Worm (Caenorhabditis elegans): ENCODE results near the gene ttr-57.

Gene ttr-57

DNA sequence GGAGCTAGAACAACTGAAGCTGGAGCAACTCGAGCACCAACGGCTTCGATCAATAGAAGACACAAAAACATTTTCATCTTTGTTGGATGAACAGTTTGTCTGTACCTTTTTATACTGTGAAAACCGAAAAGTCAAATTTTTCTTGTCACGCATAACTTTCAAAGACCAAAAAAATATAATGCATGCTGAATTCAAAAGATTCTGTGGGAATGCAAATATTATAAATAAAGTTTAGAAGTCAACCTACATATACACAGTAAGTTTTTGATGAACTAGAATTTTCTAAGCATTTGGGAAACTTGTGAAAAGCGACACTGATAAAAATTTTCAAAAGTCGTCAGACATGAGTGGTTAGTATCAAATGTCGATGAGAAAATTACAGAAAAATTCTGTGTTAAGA lies 28.7 kb downstream of the ttr-57 start, which contains the start of gene F46B3.15:
F46B3.15 (minus strand) TSS at position 101 of the 400 bp plus-strand sequence.
- TF ChIP-seq odd-2 (tag; optimal IDR thresholded peaks at IDR 0.05) (no peak), tbx-2 (tag; optimal IDR thresholded peaks at IDR 0.05) (no peak), madf-2 (tag; optimal IDR thresholded peaks at IDR 0.05) (no peak), nfya-1 (tag; optimal IDR thresholded peaks at IDR 0.05) (no peak), nhr-232 (tag; optimal IDR thresholded peaks at IDR 0.05) (no peak), ceh-14 (tag; optimal IDR thresholded peaks at IDR 0.05) (no peak), ceh-30 (tag; optimal IDR thresholded peaks at IDR 0.05) (no peak), zip-5 (tag; optimal IDR thresholded peaks at IDR 0.05) (no peak), hlh-8 (tag; optimal IDR thresholded peaks at IDR 0.05) (no peak), ceh-6 (GFP tag; optimal IDR thresholded peaks at IDR 0.05) (no peak), dmd-4 (tag; optimal IDR thresholded peaks at IDR 0.05; ENCODE audit: borderline replicate concordance) (no peak), ceh-19 (GFP tag; optimal IDR thresholded peaks at IDR 0.05) (no peak), dve-1 (tag; optimal IDR thresholded peaks at IDR 0.05) (no peak), sox-2 (GFP tag; IDR thresholded peaks at IDR 0.05) (no peak), ref-2 (tag; optimal IDR thresholded peaks at IDR 0.05) (no peak), pat-9 (tag; optimal IDR thresholded peaks at IDR 0.05) (no peak), pag-3 (tag; optimal IDR thresholded peaks at IDR 0.05; ENCODE audit: borderline replicate concordance) (no peak), K09A11.1 (tag; optimal IDR thresholded peaks at IDR 0.05; ENCODE audit: insufficient read depth) (no peak), gmeb-2 (tag; optimal IDR thresholded peaks at IDR 0.05) (no peak)

DNA sequence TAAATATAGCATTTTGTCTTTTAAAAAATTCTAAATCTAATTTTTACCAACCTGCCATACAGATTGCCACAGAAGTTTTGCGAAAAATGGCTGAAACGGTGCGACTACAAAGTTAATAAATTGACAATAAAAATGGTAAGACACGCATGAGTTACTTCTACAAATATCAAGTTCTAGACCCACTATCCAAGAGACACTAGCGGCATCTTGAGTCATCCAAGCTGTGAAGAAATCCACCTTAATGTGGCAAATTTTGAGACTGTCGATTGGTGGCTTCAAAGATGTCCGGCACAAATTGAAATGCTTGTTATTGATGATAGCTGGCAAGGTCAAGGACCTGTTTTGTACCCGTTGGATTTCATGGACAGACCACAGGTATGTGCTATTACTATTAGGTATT lies 29.4 kb downstream of the ttr-57 start, which contains the start of gene F46B3.16:
F46B3.16 (plus strand) TSS at position 301 of the 400 bp plus-strand sequence.
- TF ChIP-seq ceh-6 (GFP tag; optimal IDR thresholded peaks at IDR 0.05) = no peak
- no peak for TF ChIP-seq K09A11.1 (tag; optimal IDR thresholded peaks at IDR 0.05; ENCODE audit: insufficient read depth)
- TF ChIP-seq fkh-10 (GFP tag; optimal IDR thresholded peaks at IDR 0.05) = no peak
- TF ChIP-seq dve-1 (tag; optimal IDR thresholded peaks at IDR 0.05) = no peak
- TF ChIP-seq gmeb-2 (tag; optimal IDR thresholded peaks at IDR 0.05) = no peak
- no peak for TF ChIP-seq ceh-30 (tag; optimal IDR thresholded peaks at IDR 0.05)
- no peak for TF ChIP-seq ttx-3 (tag; optimal IDR thresholded peaks at IDR 0.05)
- no peak for TF ChIP-seq ceh-2 (tag; optimal IDR thresholded peaks at IDR 0.05)
- no peak for TF ChIP-seq ama-1 (optimal IDR thresholded peaks at IDR 0.05)
- no peak for TF ChIP-seq npax-4 (tag; optimal IDR thresholded peaks at IDR 0.05)
- no peak for TF ChIP-seq pha-4 (tag; optimal IDR thresholded peaks at IDR 0.05)
- no peak for TF ChIP-seq hlh-13 (GFP tag; optimal IDR thresholded peaks at IDR 0.05)
- TF ChIP-seq ceh-9 (tag; optimal IDR thresholded peaks at IDR 0.05) = no peak
- no peak for TF ChIP-seq syd-9 (tag; optimal IDR thresholded peaks at IDR 0.05)
- TF ChIP-seq hlh-8 (tag; optimal IDR thresholded peaks at IDR 0.05) = no peak
- TF ChIP-seq K02D7.2 (tag; optimal IDR thresholded peaks at IDR 0.05) = no peak
- TF ChIP-seq pros-1 (tag; optimal IDR thresholded peaks at IDR 0.05) = no peak
- TF ChIP-seq nfya-1 (tag; optimal IDR thresholded peaks at IDR 0.05) = no peak
- no peak for TF ChIP-seq C38D4.7 (GFP tag; optimal IDR thresholded peaks at IDR 0.05)
- no peak for TF ChIP-seq fax-1 (tag; optimal IDR thresholded peaks at IDR 0.05)

DNA sequence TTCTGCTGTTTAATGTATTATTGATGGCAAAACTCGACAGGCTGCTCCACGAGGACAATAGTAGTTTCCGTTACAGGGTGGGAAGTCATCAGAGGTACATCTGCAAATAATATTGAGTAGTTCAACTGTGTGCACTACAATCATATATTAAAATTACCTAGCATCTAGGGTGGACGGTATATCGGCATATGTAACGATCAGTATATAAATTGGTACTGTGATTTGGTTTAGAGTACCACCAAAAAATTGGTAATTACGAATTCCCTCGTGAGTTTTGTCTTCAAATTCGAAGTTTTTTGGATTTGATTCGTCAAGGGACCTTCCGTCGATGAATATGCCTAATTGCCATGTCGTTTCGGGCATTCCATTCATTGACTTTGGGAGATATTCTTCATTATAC lies 31.9 kb downstream of the ttr-57 start, which contains the start of gene ttr-13:
ttr-13 (minus strand) TSS at position 101 of the 400 bp plus-strand sequence.
- TF ChIP-seq hlh-30 (tag; optimal IDR thresholded peaks at IDR 0.05; ENCODE audit: insufficient read depth) (no peak), sox-4 (tag; optimal IDR thresholded peaks at IDR 0.05) (no peak), ceh-24 (tag; optimal IDR thresholded peaks at IDR 0.05) (no peak), ztf-16 (tag; optimal IDR thresholded peaks at IDR 0.05) (no peak), fax-1 (tag; optimal IDR thresholded peaks at IDR 0.05) (no peak), ahr-1 (tag; optimal IDR thresholded peaks at IDR 0.05) (no peak), zip-5 (tag; optimal IDR thresholded peaks at IDR 0.05) (no peak), ceh-14 (tag; optimal IDR thresholded peaks at IDR 0.05) (no peak), npax-4 (tag; optimal IDR thresholded peaks at IDR 0.05) (no peak), elt-4 (tag; optimal IDR thresholded peaks at IDR 0.05) (no peak), pros-1 (tag; optimal IDR thresholded peaks at IDR 0.05) (no peak), Y22D7AL.16 (tag; optimal IDR thresholded peaks at IDR 0.05) (no peak), C38D4.7 (GFP tag; optimal IDR thresholded peaks at IDR 0.05) (no peak), lim-6 (tag; optimal IDR thresholded peaks at IDR 0.05) (no peak)
